1 fruit fly cellular context compared by ENCODE assay signal in the genomic region with DNA sequence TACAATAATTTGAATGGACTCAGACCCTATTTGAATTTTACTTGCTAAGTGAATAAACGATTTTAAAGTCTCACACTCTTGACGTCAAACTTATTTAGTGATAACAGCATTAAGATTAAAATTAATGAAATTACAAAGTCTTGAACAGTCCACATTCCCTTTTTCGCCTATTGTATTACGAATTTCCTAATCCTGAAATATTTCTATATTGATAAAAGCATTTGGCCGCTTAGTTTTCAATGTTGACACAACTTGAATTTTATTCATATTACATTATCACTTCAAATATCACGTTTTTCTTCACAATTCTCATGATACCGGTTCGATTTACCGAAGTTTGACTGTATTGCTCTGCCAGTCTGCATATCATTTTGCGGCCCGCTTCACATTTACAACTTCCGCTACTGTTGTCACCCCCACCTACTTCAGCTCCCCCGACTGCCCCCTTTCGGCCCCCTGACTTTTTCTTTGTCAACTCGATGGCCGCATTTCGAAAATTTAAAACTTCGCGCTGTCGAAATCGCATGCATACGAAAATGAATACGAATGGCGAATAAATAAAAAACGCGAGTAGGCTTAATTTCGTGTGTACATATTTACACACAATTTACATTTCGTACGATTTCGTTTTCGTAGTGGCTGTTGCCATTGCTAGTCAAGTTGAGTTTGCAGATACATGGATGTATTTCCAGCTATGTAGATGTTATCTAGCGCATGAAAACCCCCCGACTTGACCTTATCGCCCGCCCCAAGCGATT.
A peak's percentile ranks its signal among the peaks of the same experiment; 100 is the strongest.
TF ChIP-seq lines count a peak whose summit lies in the region.

No protein-coding gene starts in this region.

TF ChIP-seq in whole organism, embryonic, 481 proteins besides CTCF, POLR2A, EP300 and RAD21 (continued from another document and continues in another):
- TF ChIP-seq Nf-YB (GFP tag; optimal IDR thresholded peaks at IDR 0.05; lab: Kevin White, UChicago): peak; percentile 15
- no peak for TF ChIP-seq inv (GFP tag; IDR thresholded peaks at IDR 0.05; lab: Robert Waterston, UW; ENCODE audit: partially characterized antibody)
- no peak for TF ChIP-seq Elba2 (GFP tag; optimal IDR thresholded peaks at IDR 0.05; lab: Kevin White, UChicago)
- TF ChIP-seq Atf3 (GFP tag; optimal IDR thresholded peaks at IDR 0.05; lab: Kevin White, UChicago): no peak
- TF ChIP-seq dmrt11E (tag; optimal IDR thresholded peaks at IDR 0.05; lab: Kevin White, UChicago): no peak
- no peak for TF ChIP-seq hkb (optimal IDR thresholded peaks at IDR 0.05; lab: Kevin White, UChicago)
- no peak; the same call in 1 of the 2 replicates for TF ChIP-seq hkb (GFP tag; IDR thresholded peaks at IDR 0.05; lab: Robert Waterston, UW)
- no peak for TF ChIP-seq btn (GFP tag; optimal IDR thresholded peaks at IDR 0.05; lab: Kevin White, UChicago)
- TF ChIP-seq CG14710 (tag; optimal IDR thresholded peaks at IDR 0.05; lab: Kevin White, UChicago): peak; percentile 1
- peak; percentile 7 for TF ChIP-seq unpg (GFP tag; optimal IDR thresholded peaks at IDR 0.05; lab: Kevin White, UChicago)
- TF ChIP-seq CG1529 (GFP tag; optimal IDR thresholded peaks at IDR 0.05; lab: Kevin White, UChicago): peak; percentile 14
- no peak for TF ChIP-seq Doc2 (GFP tag; IDR thresholded peaks at IDR 0.05; lab: Robert Waterston, UW)
- no peak for TF ChIP-seq CG10565 (GFP tag; optimal IDR thresholded peaks at IDR 0.05; lab: Kevin White, UChicago)
- no peak for TF ChIP-seq gt (GFP tag; IDR thresholded peaks at IDR 0.05; lab: Robert Waterston, UW)
- no peak for TF ChIP-seq gcm (GFP tag; optimal IDR thresholded peaks at IDR 0.05; lab: Kevin White, UChicago)
- peak; percentile 49 for TF ChIP-seq schlank (tag; optimal IDR thresholded peaks at IDR 0.05; lab: Kevin White, UChicago)
- peak; percentile 22; the same call in 1 of the 2 replicates for TF ChIP-seq slbo (GFP tag; IDR thresholded peaks at IDR 0.05; lab: Robert Waterston, UW)
- no peak for TF ChIP-seq yki (optimal IDR thresholded peaks at IDR 0.05; lab: Kevin White, UChicago)
- TF ChIP-seq CG31388 (GFP tag; optimal IDR thresholded peaks at IDR 0.05; lab: Kevin White, UChicago): no peak
- no peak for TF ChIP-seq repo (GFP tag; optimal IDR thresholded peaks at IDR 0.05; lab: Kevin White, UChicago)
- TF ChIP-seq bcd (GFP tag; optimal IDR thresholded peaks at IDR 0.05; lab: Kevin White, UChicago): peak; percentile 36
- no peak for TF ChIP-seq CG1832 (GFP tag; optimal IDR thresholded peaks at IDR 0.05; lab: Kevin White, UChicago)
- no peak for TF ChIP-seq CG8089 (GFP tag; optimal IDR thresholded peaks at IDR 0.05; lab: Kevin White, UChicago)
- peak; percentile 25 for TF ChIP-seq sug (tag; optimal IDR thresholded peaks at IDR 0.05; lab: Kevin White, UChicago)
- TF ChIP-seq CG17829 (tag; optimal IDR thresholded peaks at IDR 0.05; lab: Kevin White, UChicago): no peak
- TF ChIP-seq fd96Cb (tag; optimal IDR thresholded peaks at IDR 0.05; lab: Kevin White, UChicago): peak; percentile 48
- no peak for TF ChIP-seq tx (GFP tag; optimal IDR thresholded peaks at IDR 0.05; lab: Kevin White, UChicago)
- no peak for TF ChIP-seq grn (GFP tag; optimal IDR thresholded peaks at IDR 0.05; lab: Kevin White, UChicago)
- peak; percentile 30 for TF ChIP-seq BtbVII (GFP tag; optimal IDR thresholded peaks at IDR 0.05; lab: Kevin White, UChicago)
- TF ChIP-seq CG17359 (tag; optimal IDR thresholded peaks at IDR 0.05; lab: Kevin White, UChicago): peak; percentile 31
- peak; percentile 43 for TF ChIP-seq CG13424 (tag; optimal IDR thresholded peaks at IDR 0.05; lab: Kevin White, UChicago)
- peak; percentile 1 for TF ChIP-seq Deaf1 (tag; optimal IDR thresholded peaks at IDR 0.05; lab: Kevin White, UChicago)
- TF ChIP-seq pho (GFP tag; optimal IDR thresholded peaks at IDR 0.05; lab: Kevin White, UChicago): no peak
- TF ChIP-seq CG14667 (GFP tag; IDR thresholded peaks at IDR 0.05; lab: Robert Waterston, UW): no peak
- no peak for TF ChIP-seq D (optimal IDR thresholded peaks at IDR 0.05; lab: Kevin White, UChicago)
- no peak for TF ChIP-seq D (GFP tag; optimal IDR thresholded peaks at IDR 0.05; lab: Kevin White, UChicago)
- TF ChIP-seq ftz-f1 (GFP tag; optimal IDR thresholded peaks at IDR 0.05; lab: Kevin White, UChicago): no peak
- no peak for TF ChIP-seq C15 (GFP tag; IDR thresholded peaks at IDR 0.05; lab: Robert Waterston, UW)
- TF ChIP-seq CG11695 (GFP tag; IDR thresholded peaks at IDR 0.05; lab: Robert Waterston, UW): peak; percentile 20; the same call in 1 of the 3 replicates
- no peak for TF ChIP-seq Ravus (GFP tag; IDR thresholded peaks at IDR 0.05; lab: Robert Waterston, UW)
- peak in 1 of 2 experiments; percentile 14 for TF ChIP-seq bsh (GFP tag; optimal IDR thresholded peaks at IDR 0.05; lab: Kevin White, UChicago)
- TF ChIP-seq kay (GFP tag; optimal IDR thresholded peaks at IDR 0.05; lab: Kevin White, UChicago): no peak
- TF ChIP-seq Xbp1 (GFP tag; optimal IDR thresholded peaks at IDR 0.05; lab: Kevin White, UChicago): peak; percentile 27
- no peak for TF ChIP-seq CG4404 (GFP tag; IDR thresholded peaks at IDR 0.05; lab: Robert Waterston, UW)
- TF ChIP-seq B-H2 (GFP tag; optimal IDR thresholded peaks at IDR 0.05; lab: Kevin White, UChicago): no peak
- no peak for TF ChIP-seq tll (GFP tag; optimal IDR thresholded peaks at IDR 0.05; lab: Kevin White, UChicago)
- TF ChIP-seq Hmr (GFP tag; optimal IDR thresholded peaks at IDR 0.05; lab: Kevin White, UChicago): peak; percentile 69
- no peak for TF ChIP-seq CG30431 (GFP tag; optimal IDR thresholded peaks at IDR 0.05; lab: Kevin White, UChicago)
- TF ChIP-seq gce (GFP tag; IDR thresholded peaks at IDR 0.05; lab: Robert Waterston, UW): no peak
- TF ChIP-seq NfI (GFP tag; optimal IDR thresholded peaks at IDR 0.05; lab: Kevin White, UChicago): peak; percentile 0
- no peak for TF ChIP-seq corto (GFP tag; optimal IDR thresholded peaks at IDR 0.05; lab: Kevin White, UChicago)
- peak; percentile 35; the same call in 1 of the 2 replicates for TF ChIP-seq CG31441 (GFP tag; IDR thresholded peaks at IDR 0.05; lab: Robert Waterston, UW)
- no peak for TF ChIP-seq CG12219 (GFP tag; optimal IDR thresholded peaks at IDR 0.05; lab: Kevin White, UChicago)
- TF ChIP-seq eyg (GFP tag; optimal IDR thresholded peaks at IDR 0.05; lab: Kevin White, UChicago): no peak
- 0 out of 2 replicates have a peak, but pooled peaks have one; percentile 12 for TF ChIP-seq CG32767 (GFP tag; IDR thresholded peaks at IDR 0.05; lab: Robert Waterston, UW)
- TF ChIP-seq CG4424 (GFP tag; optimal IDR thresholded peaks at IDR 0.05; lab: Kevin White, UChicago): peak; percentile 49
- no peak for TF ChIP-seq CG3838 (GFP tag; optimal IDR thresholded peaks at IDR 0.05; lab: Kevin White, UChicago)
- TF ChIP-seq CG12104 (GFP tag; optimal IDR thresholded peaks at IDR 0.05; lab: Kevin White, UChicago): peak; percentile 22
- no peak for TF ChIP-seq Bdp1 (GFP tag; optimal IDR thresholded peaks at IDR 0.05; lab: Kevin White, UChicago)
- TF ChIP-seq tio (GFP tag; optimal IDR thresholded peaks at IDR 0.05; lab: Kevin White, UChicago): no peak
- TF ChIP-seq Meics (GFP tag; optimal IDR thresholded peaks at IDR 0.05; lab: Kevin White, UChicago): peak; percentile 65
- TF ChIP-seq Dad (GFP tag; optimal IDR thresholded peaks at IDR 0.05; lab: Kevin White, UChicago): no peak
- TF ChIP-seq Dfd (GFP tag; optimal IDR thresholded peaks at IDR 0.05; lab: Kevin White, UChicago): no peak
- TF ChIP-seq Sry-δ (GFP tag; optimal IDR thresholded peaks at IDR 0.05; lab: Kevin White, UChicago): no peak
- no peak for TF ChIP-seq da (GFP tag; optimal IDR thresholded peaks at IDR 0.05; lab: Kevin White, UChicago)
- no peak for TF ChIP-seq al (GFP tag; IDR thresholded peaks at IDR 0.05; lab: Robert Waterston, UW)
- TF ChIP-seq cg (GFP tag; optimal IDR thresholded peaks at IDR 0.05; lab: Kevin White, UChicago): no peak
- no peak for TF ChIP-seq Nf-YA (GFP tag; IDR thresholded peaks at IDR 0.05; lab: Robert Waterston, UW)
- peak; percentile 50 for TF ChIP-seq CG10543 (GFP tag; optimal IDR thresholded peaks at IDR 0.05; lab: Kevin White, UChicago)
- no peak for TF ChIP-seq CG9797 (GFP tag; optimal IDR thresholded peaks at IDR 0.05; lab: Kevin White, UChicago)
- no peak for TF ChIP-seq CG7372 (GFP tag; IDR thresholded peaks at IDR 0.05; lab: Robert Waterston, UW)
- TF ChIP-seq CG15696 (tag; optimal IDR thresholded peaks at IDR 0.05; lab: Kevin White, UChicago): no peak
- no peak for TF ChIP-seq psq (GFP tag; optimal IDR thresholded peaks at IDR 0.05; lab: Kevin White, UChicago)
- no peak for TF ChIP-seq hb (GFP tag; IDR thresholded peaks at IDR 0.05; lab: Robert Waterston, UW; ENCODE audit: partially characterized antibody)
- TF ChIP-seq CG10274 (GFP tag; optimal IDR thresholded peaks at IDR 0.05; lab: Kevin White, UChicago): no peak
- TF ChIP-seq Hand (GFP tag; optimal IDR thresholded peaks at IDR 0.05; lab: Kevin White, UChicago): no peak
- TF ChIP-seq CHES-1-like (GFP tag; optimal IDR thresholded peaks at IDR 0.05; lab: Kevin White, UChicago): no peak
- TF ChIP-seq CG3407 (GFP tag; optimal IDR thresholded peaks at IDR 0.05; lab: Kevin White, UChicago): peak; percentile 33
- TF ChIP-seq chm (GFP tag; IDR thresholded peaks at IDR 0.05; lab: Robert Waterston, UW): no peak
- no peak for TF ChIP-seq luna (GFP tag; optimal IDR thresholded peaks at IDR 0.05; lab: Kevin White, UChicago)
- TF ChIP-seq CG14441 (GFP tag; IDR thresholded peaks at IDR 0.05; lab: Robert Waterston, UW): no peak; the same call in 1 of the 2 replicates
- no peak for TF ChIP-seq CG9609 (GFP tag; optimal IDR thresholded peaks at IDR 0.05; lab: Kevin White, UChicago)
- no peak for TF ChIP-seq CG15479 (GFP tag; optimal IDR thresholded peaks at IDR 0.05; lab: Kevin White, UChicago)
- no peak for TF ChIP-seq exex (tag; optimal IDR thresholded peaks at IDR 0.05; lab: Kevin White, UChicago)
- peak; percentile 26 for TF ChIP-seq CG34376 (GFP tag; optimal IDR thresholded peaks at IDR 0.05; lab: Kevin White, UChicago)
- peak; percentile 56 for TF ChIP-seq CrebB (tag; optimal IDR thresholded peaks at IDR 0.05; lab: Kevin White, UChicago)
- TF ChIP-seq CG8388 (GFP tag; optimal IDR thresholded peaks at IDR 0.05; lab: Kevin White, UChicago): peak; percentile 3
- no peak for TF ChIP-seq danr (GFP tag; IDR thresholded peaks at IDR 0.05; lab: Robert Waterston, UW)
- TF ChIP-seq ara (GFP tag; IDR thresholded peaks at IDR 0.05; lab: Robert Waterston, UW): no peak
- no peak for TF ChIP-seq CG34224 (GFP tag; IDR thresholded peaks at IDR 0.05; lab: Robert Waterston, UW; ENCODE audit: partially characterized antibody)
- no peak for TF ChIP-seq CG13624 (GFP tag; optimal IDR thresholded peaks at IDR 0.05; lab: Kevin White, UChicago)
- TF ChIP-seq Nf-YC (tag; optimal IDR thresholded peaks at IDR 0.05; lab: Kevin White, UChicago): no peak
- no peak for TF ChIP-seq CG42726 (GFP tag; IDR thresholded peaks at IDR 0.05; lab: Robert Waterston, UW; ENCODE audit: partially characterized antibody)
- peak; percentile 68 for TF ChIP-seq Oli (tag; optimal IDR thresholded peaks at IDR 0.05; lab: Kevin White, UChicago)
- TF ChIP-seq CG6254 (GFP tag; optimal IDR thresholded peaks at IDR 0.05; lab: Kevin White, UChicago): no peak
- TF ChIP-seq Sin3A (optimal IDR thresholded peaks at IDR 0.05; lab: Kevin White, UChicago): no peak
- TF ChIP-seq CG12071 (GFP tag; optimal IDR thresholded peaks at IDR 0.05; lab: Kevin White, UChicago): peak; percentile 81
- peak; percentile 43 for TF ChIP-seq dmrt99B (tag; optimal IDR thresholded peaks at IDR 0.05; lab: Kevin White, UChicago)
- peak; percentile 62 for TF ChIP-seq CG7839 (tag; optimal IDR thresholded peaks at IDR 0.05; lab: Kevin White, UChicago)
- TF ChIP-seq CG17328 (GFP tag; IDR thresholded peaks at IDR 0.05; lab: Robert Waterston, UW): no peak
- no peak for TF ChIP-seq NFAT (GFP tag; IDR thresholded peaks at IDR 0.05; lab: Robert Waterston, UW)
- no peak for TF ChIP-seq Lim3 (GFP tag; IDR thresholded peaks at IDR 0.05; lab: Robert Waterston, UW)
- TF ChIP-seq CG3163 (GFP tag; optimal IDR thresholded peaks at IDR 0.05; lab: Kevin White, UChicago): peak; percentile 5
- TF ChIP-seq ranshi (GFP tag; IDR thresholded peaks at IDR 0.05; lab: Robert Waterston, UW): peak; percentile 19; the same call in 1 of the 2 replicates
- no peak for TF ChIP-seq zf30C (GFP tag; optimal IDR thresholded peaks at IDR 0.05; lab: Kevin White, UChicago)
- TF ChIP-seq CG2202 (tag; optimal IDR thresholded peaks at IDR 0.05; lab: Kevin White, UChicago): no peak
- TF ChIP-seq CG33213 (GFP tag; optimal IDR thresholded peaks at IDR 0.05; lab: Kevin White, UChicago): no peak
- peak in 1 of 2 experiments; percentile 47 for TF ChIP-seq Hr51 (GFP tag; optimal IDR thresholded peaks at IDR 0.05; lab: Kevin White, UChicago)
- TF ChIP-seq Lhr (GFP tag; optimal IDR thresholded peaks at IDR 0.05; lab: Kevin White, UChicago): no peak
- no peak for TF ChIP-seq CG1602 (GFP tag; optimal IDR thresholded peaks at IDR 0.05; lab: Kevin White, UChicago)
- no peak for TF ChIP-seq Gsc (GFP tag; IDR thresholded peaks at IDR 0.05; lab: Robert Waterston, UW)
- TF ChIP-seq Optix (GFP tag; IDR thresholded peaks at IDR 0.05; lab: Robert Waterston, UW): no peak
- no peak for TF ChIP-seq gsb-n (tag; optimal IDR thresholded peaks at IDR 0.05; lab: Kevin White, UChicago)
- TF ChIP-seq z (GFP tag; IDR thresholded peaks at IDR 0.05; lab: Robert Waterston, UW): no peak
- TF ChIP-seq pan (optimal IDR thresholded peaks at IDR 0.05; lab: Kevin White, UChicago): no peak
- TF ChIP-seq pan (GFP tag; optimal IDR thresholded peaks at IDR 0.05 in 1 of 2, IDR thresholded peaks at IDR 0.05 in 1 of 2): no peak
- no peak for TF ChIP-seq CG9876 (GFP tag; optimal IDR thresholded peaks at IDR 0.05; lab: Kevin White, UChicago)
- no peak for TF ChIP-seq her (GFP tag; optimal IDR thresholded peaks at IDR 0.05; lab: Kevin White, UChicago)
- TF ChIP-seq MESR4 (GFP tag; optimal IDR thresholded peaks at IDR 0.05; lab: Kevin White, UChicago): no peak
- TF ChIP-seq CG10959 (GFP tag; IDR thresholded peaks at IDR 0.05; lab: Robert Waterston, UW): no peak
- peak; percentile 14; the same call in 1 of the 2 replicates for TF ChIP-seq esg (GFP tag; conservative IDR thresholded peaks at IDR 0.05; lab: Robert Waterston, UW)
- TF ChIP-seq dan (GFP tag; IDR thresholded peaks at IDR 0.05; lab: Robert Waterston, UW): no peak
- TF ChIP-seq cato (GFP tag; optimal IDR thresholded peaks at IDR 0.05; lab: Kevin White, UChicago; ENCODE audit: borderline replicate concordance): no peak
- peak; percentile 45 for TF ChIP-seq CG12391 (tag; optimal IDR thresholded peaks at IDR 0.05; lab: Kevin White, UChicago)
- TF ChIP-seq CG18011 (GFP tag; optimal IDR thresholded peaks at IDR 0.05; lab: Kevin White, UChicago): no peak
- no peak for TF ChIP-seq chn (GFP tag; optimal IDR thresholded peaks at IDR 0.05; lab: Kevin White, UChicago)
- TF ChIP-seq HLH54F (GFP tag; optimal IDR thresholded peaks at IDR 0.05; lab: Kevin White, UChicago): peak; percentile 8
